Fruit fly (Drosophila melanogaster) S2 (cell line): ENCODE measurements around the gene prd1.

Experiments used
- CG8478 ChIP-seq: fragments of >200 bp; optimal IDR thresholded peaks from 2 replicates; lab custom pipeline; 2018
- CTCF ChIP-seq, 2 experiments: fragments of >200 bp; optimal IDR thresholded peaks; 2 replicates each; lab custom pipeline; 2018

The prd1 gene

DNA sequence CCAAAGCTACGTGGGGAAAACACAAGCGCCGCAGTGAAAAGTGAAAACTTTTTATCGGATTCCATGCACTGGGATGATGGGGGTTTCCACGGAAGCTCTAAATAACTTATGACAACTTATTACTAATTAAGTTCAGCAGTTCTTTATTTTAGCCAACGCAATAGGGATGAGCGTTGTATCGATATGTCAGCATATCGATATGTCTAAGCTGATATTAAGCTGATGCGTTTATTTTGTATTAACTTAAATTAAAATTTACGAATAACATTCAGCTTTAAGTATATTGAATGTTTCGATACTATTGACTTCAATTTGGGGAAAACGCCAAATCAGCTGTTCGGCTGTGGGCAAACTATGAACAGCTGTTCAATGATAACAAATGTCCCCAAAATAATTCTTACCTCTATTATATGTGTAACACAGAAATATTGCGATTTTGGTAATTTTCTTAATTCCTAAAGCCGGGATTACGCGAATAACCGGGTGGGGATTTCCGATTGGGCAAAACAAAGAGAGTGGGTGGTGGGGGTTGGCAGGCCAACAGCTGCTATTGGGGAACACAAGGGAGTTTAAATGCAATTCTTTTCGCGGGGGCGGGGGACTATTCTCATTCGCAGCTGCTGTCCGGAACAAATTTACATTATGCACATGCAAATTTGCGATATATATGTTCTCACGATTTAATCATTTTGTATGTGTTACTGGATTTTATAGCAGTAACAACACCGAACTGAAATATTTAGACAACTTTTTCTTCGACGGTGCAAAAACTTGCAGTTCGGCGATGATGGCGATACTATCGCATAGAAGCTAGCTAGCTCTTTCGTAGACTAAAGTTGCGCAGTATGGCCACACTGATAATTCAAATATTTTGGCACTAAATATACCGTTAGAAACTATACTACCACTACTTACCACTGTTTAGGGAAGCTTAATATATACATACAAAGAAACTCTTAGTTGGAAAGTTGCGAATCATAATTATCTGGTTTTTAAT, 37.2 kb downstream of the prd1 start, which contains the start of gene CG6923:
CG6923 (minus strand) TSS at position 733 of the 997 bp plus-strand sequence.
- TF ChIP-seq CTCF (optimal IDR thresholded peaks at IDR 0.05; lab: Kevin White, UChicago) (no peak), CG8478 (lab: Kevin White, UChicago) (no peak)

- no peak for TF ChIP-seq CTCF (optimal IDR thresholded peaks at IDR 0.05; lab: Kevin White, UChicago)
- no peak for TF ChIP-seq CG8478 (lab: Kevin White, UChicago)
Observed at dm6 chr3R:11741730-11742203, 45.0 kb downstream of the prd1 start, which contains the start of the genes Blm and CG14722. Gene Blm, minus strand, starts transcription at chr3R:11741783. Gene CG14722, plus strand, starts transcription at chr3R:11741890.

dm6 chr3R:11735337-11735736, 51.5 kb downstream of the prd1 start, which contains the start of gene CG14721:
Gene CG14721, plus strand, starts transcription at chr3R:11735447.
- TF ChIP-seq CG8478 (lab: Kevin White, UChicago) (no peak), CTCF (optimal IDR thresholded peaks at IDR 0.05; lab: Kevin White, UChicago) (no peak)
